Worm (Caenorhabditis elegans) whole organism, L4 larva: ENCODE results near the gene srx-50.

Source experiments
- F10B5.3 ChIP-seq: sonication (generic microtip); optimal IDR thresholded peaks from 2 replicates; lab custom pipeline; 2016; ENCODE audit warnings: mild to moderate bottlenecking, missing genetic modification characterization, missing compliant biosample characterization
- ZK337.2 ChIP-seq: fragments of 200-800 bp; sonication (Bioruptor generic); IDR thresholded peaks from 2 replicates; pipeline ENCODE4 v1.3.6; 2022; ENCODE audit warnings: missing genetic modification reagents, missing genetic modification characterization, missing compliant biosample characterization
- ceh-32 ChIP-seq: sonication (generic microtip); optimal IDR thresholded peaks from 2 replicates; lab custom pipeline; 2016; ENCODE audit warnings: mild to moderate bottlenecking, missing genetic modification characterization, missing compliant biosample characterization; ENCODE audit not compliant: poor library complexity
- ceh-82 ChIP-seq: sonication (generic microtip); optimal IDR thresholded peaks from 2 replicates; lab custom pipeline; 2017; ENCODE audit warnings: missing biosample characterization, missing genetic modification characterization
- fkh-10 ChIP-seq: fragments of 150-350 bp; optimal IDR thresholded peaks from 2 replicates; lab custom pipeline; 2014; ENCODE audit warnings: missing biosample characterization, missing genetic modification reagents, missing genetic modification characterization
- lin-13 ChIP-seq: fragments of 150-350 bp; optimal IDR thresholded peaks from 2 replicates; lab custom pipeline; 2014; ENCODE audit warnings: missing biosample characterization, missing genetic modification reagents, missing genetic modification characterization
- lsy-2 ChIP-seq, 2 experiments: fragments of 150-350 bp in 1 of 2; sonication (generic microtip) in 1 of 2; optimal IDR thresholded peaks; 2 replicates each; lab custom pipeline; 2014 to 2017; ENCODE audit warnings: missing biosample characterization in 2 of 2, missing genetic modification characterization in 2 of 2
- mep-1 ChIP-seq: fragments of 150-350 bp; sonication (generic microtip); optimal IDR thresholded peaks from 3 replicates; lab custom pipeline; 2014; ENCODE audit warnings: missing biosample characterization, missing genetic modification characterization
- nhr-6 ChIP-seq: fragments of 150-350 bp; optimal IDR thresholded peaks from 2 replicates; lab custom pipeline; 2014; ENCODE audit warnings: missing biosample characterization, missing genetic modification characterization
- nhr-77 ChIP-seq: fragments of 150-350 bp; optimal IDR thresholded peaks from 2 replicates; lab custom pipeline; 2014; ENCODE audit warnings: missing biosample characterization, missing genetic modification characterization

DNA sequence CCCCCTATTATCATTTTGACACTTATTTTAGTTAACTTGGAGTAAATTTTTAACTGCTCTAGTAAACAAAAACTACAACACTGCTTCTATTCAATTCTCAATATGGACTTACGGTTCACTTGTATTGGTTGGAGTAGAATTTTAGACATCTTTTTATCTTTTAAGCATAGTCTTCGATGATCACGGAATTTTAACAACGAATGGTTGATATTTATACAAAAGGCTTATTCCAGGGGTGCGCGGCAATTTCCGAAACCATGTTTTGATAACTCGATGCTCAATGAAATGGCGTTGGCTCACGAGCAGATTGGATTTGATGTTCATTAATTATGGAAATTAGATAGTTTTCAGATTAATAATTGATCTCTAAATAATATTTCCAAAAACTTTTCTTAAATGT lies 14.3 kb upstream of the srx-50 start:
- TF ChIP-seq F10B5.3 (tag; lab: Kevin White, UChicago) (no peak), nhr-6 (tag; lab: Kevin White, UChicago) (no peak), ceh-82 (tag; lab: Kevin White, UChicago) (no peak), fkh-10 (GFP tag; lab: Kevin White, UChicago) (no peak), lsy-2 (tag; optimal IDR thresholded peaks at IDR 0.05; lab: Kevin White, UChicago) (no peak), ceh-32 (tag; lab: Kevin White, UChicago) (no peak), nhr-77 (no peak), ZK337.2 (GFP tag; lab: Robert Waterston, UW) (no peak), mep-1 (tag; lab: Kevin White, UChicago) (no peak), lin-13 (GFP tag; lab: Kevin White, UChicago) (no peak)
